Fruit fly (Drosophila melanogaster): Measurements from ENCODE around the gene CG7800.

The CG7800 gene

dm6 chr3R:8197137-8197536 is 20.6 kb upstream of the CG7800 start (continued):
- peak; percentile 39 for TF ChIP-seq CG10631 (GFP tag; optimal IDR thresholded peaks at IDR 0.05)
- TF ChIP-seq achi (GFP tag; optimal IDR thresholded peaks at IDR 0.05) = peak; percentile 7
- TF ChIP-seq Met (GFP tag; optimal IDR thresholded peaks at IDR 0.05) = peak; percentile 52
- peak; percentile 48 for TF ChIP-seq CG3919 (GFP tag; optimal IDR thresholded peaks at IDR 0.05)
- TF ChIP-seq CG6808 (GFP tag; optimal IDR thresholded peaks at IDR 0.05) = peak; percentile 45
- no peak for TF ChIP-seq fd85E (GFP tag; optimal IDR thresholded peaks at IDR 0.05)
- peak; percentile 20 for TF ChIP-seq CG11762 (GFP tag; optimal IDR thresholded peaks at IDR 0.05; ENCODE audit: insufficient read depth)
- peak; percentile 45 for TF ChIP-seq esn (GFP tag; optimal IDR thresholded peaks at IDR 0.05)

DNA sequence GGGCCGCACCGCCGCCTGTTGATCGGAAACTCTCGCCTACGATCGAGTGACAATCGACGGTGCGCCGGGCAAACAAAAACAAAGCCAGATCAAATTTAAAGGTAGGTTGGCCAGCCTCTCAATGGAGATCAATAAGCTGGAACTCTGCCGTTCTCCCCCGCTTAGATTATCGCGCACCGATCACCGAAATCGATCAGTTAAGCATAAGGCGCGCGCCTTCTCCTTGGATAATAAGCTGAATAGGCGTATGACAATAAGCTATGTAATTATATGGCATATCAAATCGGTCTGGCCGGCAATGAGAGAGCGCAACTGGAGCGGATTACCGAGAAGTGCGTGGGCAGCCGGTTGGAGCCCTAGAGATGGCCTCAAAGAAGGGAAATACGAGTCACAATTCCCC is 19.4 kb upstream of the CG7800 start:
- TF ChIP-seq salr (GFP tag; optimal IDR thresholded peaks at IDR 0.05) (no peak), eg (GFP tag; IDR thresholded peaks at IDR 0.05) (no peak), Eip75B (GFP tag; optimal IDR thresholded peaks at IDR 0.05) (no peak), CG8319 (GFP tag; optimal IDR thresholded peaks at IDR 0.05) (no peak), Smox (GFP tag; optimal IDR thresholded peaks at IDR 0.05) (no peak), CG34406 (GFP tag; optimal IDR thresholded peaks at IDR 0.05) (no peak)

- TF ChIP-seq dac (GFP tag; optimal IDR thresholded peaks at IDR 0.05) = no peak
- no peak for TF ChIP-seq CG9139 (GFP tag; optimal IDR thresholded peaks at IDR 0.05)
Observed at dm6 chr3R:8203367-8203766, 14.4 kb upstream of the CG7800 start.

dm6 chr3R:8204730-8205129 is 13.0 kb upstream of the CG7800 start, which contains the start of gene CheA84a:
CheA84a (minus strand) TSS chr3R:8204830.
- TF ChIP-seq esn (GFP tag; optimal IDR thresholded peaks at IDR 0.05) (no peak), CG32006 (GFP tag; optimal IDR thresholded peaks at IDR 0.05) (no peak), CG11902 (GFP tag; optimal IDR thresholded peaks at IDR 0.05) (no peak), CG1621 (tag; optimal IDR thresholded peaks at IDR 0.05) (no peak), CG31627 (GFP tag; optimal IDR thresholded peaks at IDR 0.05) (no peak), CG6163 (GFP tag; IDR thresholded peaks at IDR 0.05) (no peak), Hr38 (GFP tag; optimal IDR thresholded peaks at IDR 0.05) (no peak)

DNA sequence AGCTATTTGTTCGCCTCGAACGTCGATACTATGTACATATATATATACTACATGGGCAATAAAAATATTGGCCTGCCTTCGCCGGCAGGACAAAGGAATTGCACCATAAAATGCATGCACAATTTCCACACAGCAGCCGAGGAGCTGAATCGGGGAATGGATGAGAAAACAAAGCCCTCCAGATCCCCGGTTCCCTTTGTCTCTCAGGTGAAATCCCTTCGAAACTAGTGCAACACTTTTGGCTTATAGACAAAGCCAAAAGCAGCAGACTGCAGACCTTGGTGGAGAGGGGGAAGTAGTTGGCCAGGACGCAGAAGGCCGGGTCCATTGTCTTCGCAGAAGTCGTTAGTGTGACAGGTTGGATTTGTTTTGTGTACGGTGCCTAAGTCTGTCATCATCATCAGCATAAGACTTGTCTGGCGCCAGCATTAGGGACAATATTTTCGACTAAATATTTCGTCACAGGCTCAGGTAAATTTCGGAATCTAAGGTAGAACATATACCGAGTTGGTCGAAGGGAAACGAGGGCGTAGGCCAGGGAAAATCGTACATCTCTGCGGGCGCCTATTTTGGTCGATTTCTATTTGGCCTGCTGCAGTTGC is 12.4 kb upstream of the CG7800 start:
- no peak for TF ChIP-seq salr (GFP tag; optimal IDR thresholded peaks at IDR 0.05)
- TF ChIP-seq CG6163 (GFP tag; IDR thresholded peaks at IDR 0.05) = no peak
- TF ChIP-seq CG11902 (GFP tag; optimal IDR thresholded peaks at IDR 0.05) = no peak
- no peak for TF ChIP-seq achi (GFP tag; optimal IDR thresholded peaks at IDR 0.05)
- no peak for TF ChIP-seq Hr39 (GFP tag; optimal IDR thresholded peaks at IDR 0.05)
- TF ChIP-seq Smox (GFP tag; optimal IDR thresholded peaks at IDR 0.05) = no peak
- TF ChIP-seq Eip93F (GFP tag; optimal IDR thresholded peaks at IDR 0.05) = no peak
- no peak for TF ChIP-seq Sox15 (GFP tag; optimal IDR thresholded peaks at IDR 0.05)
- no peak for TF ChIP-seq Ets96B (tag; optimal IDR thresholded peaks at IDR 0.05)
- no peak for TF ChIP-seq CG8119 (GFP tag; IDR thresholded peaks at IDR 0.05)
- no peak for TF ChIP-seq ss (GFP tag; optimal IDR thresholded peaks at IDR 0.05)
- TF ChIP-seq cyc (GFP tag; optimal IDR thresholded peaks at IDR 0.05) = no peak
- no peak for TF ChIP-seq Blimp-1 (GFP tag; optimal IDR thresholded peaks at IDR 0.05)
- no peak for TF ChIP-seq CG10631 (GFP tag; optimal IDR thresholded peaks at IDR 0.05)
- no peak for TF ChIP-seq CG4318 (GFP tag; optimal IDR thresholded peaks at IDR 0.05)
- no peak for TF ChIP-seq acj6 (GFP tag; optimal IDR thresholded peaks at IDR 0.05)
- TF ChIP-seq CG6854 (GFP tag; optimal IDR thresholded peaks at IDR 0.05) = no peak
- TF ChIP-seq fd59A (GFP tag; optimal IDR thresholded peaks at IDR 0.05) = no peak
- no peak for TF ChIP-seq Hr38 (GFP tag; optimal IDR thresholded peaks at IDR 0.05)
- no peak for TF ChIP-seq CG11294 (GFP tag; IDR thresholded peaks at IDR 0.05)
